Fruit fly (Drosophila melanogaster) whole organism, adult: ENCODE data around the gene Klp67A.

Source experiments
- CG14711 ChIP-seq: fragments of 200-800 bp; sonication (Bioruptor generic); optimal IDR thresholded peaks from 2 replicates; lab custom pipeline; 2018; ENCODE audit warnings: missing biosample characterization, mild to moderate bottlenecking, missing genetic modification characterization, moderate library complexity
- CG33017 ChIP-seq: fragments of 200-800 bp; sonication (Bioruptor generic); optimal IDR thresholded peaks from 2 replicates; lab custom pipeline; 2018; ENCODE audit warnings: missing biosample characterization, mild to moderate bottlenecking, missing genetic modification characterization, moderate library complexity
- CG7101 ChIP-seq: fragments of 200-800 bp; sonication (Bioruptor generic); optimal IDR thresholded peaks from 2 replicates; lab custom pipeline; 2018; ENCODE audit warnings: missing biosample characterization, mild to moderate bottlenecking, missing genetic modification characterization, moderate library complexity
- Crg-1 ChIP-seq: fragments of 200-800 bp; sonication (Bioruptor generic); optimal IDR thresholded peaks from 2 replicates; lab custom pipeline; 2016; ENCODE audit warnings: missing biosample characterization, missing genetic modification characterization
- Mnt ChIP-seq: fragments of 200-800 bp; sonication (Bioruptor generic); optimal IDR thresholded peaks from 2 replicates; lab custom pipeline; 2016; ENCODE audit warnings: missing biosample characterization, mild to moderate bottlenecking, missing genetic modification characterization
- cnc ChIP-seq, 2 experiments: fragments of >200 bp; optimal IDR thresholded peaks; 2 replicates each; lab custom pipeline; 2017
- kay ChIP-seq: fragments of 200-800 bp; sonication (Bioruptor generic); peaks from one replicate; lab custom pipeline; 2016; ENCODE audit warnings: missing biosample characterization, missing genetic modification characterization, borderline replicate concordance
- ovo ChIP-seq: fragments of 200-800 bp; sonication (Bioruptor generic); optimal IDR thresholded peaks from 2 replicates; lab custom pipeline; 2016; ENCODE audit warnings: missing biosample characterization, missing genetic modification characterization
- tj ChIP-seq: fragments of 200-800 bp; sonication (Bioruptor generic); optimal IDR thresholded peaks from 3 replicates; lab custom pipeline; 2017; ENCODE audit warnings: missing biosample characterization, mild to moderate bottlenecking, missing genetic modification characterization, moderate library complexity
- toe ChIP-seq: fragments of 200-800 bp; sonication (Bioruptor generic); optimal IDR thresholded peaks from 2 replicates; lab custom pipeline; 2016; ENCODE audit warnings: missing biosample characterization, missing genetic modification characterization

DNA sequence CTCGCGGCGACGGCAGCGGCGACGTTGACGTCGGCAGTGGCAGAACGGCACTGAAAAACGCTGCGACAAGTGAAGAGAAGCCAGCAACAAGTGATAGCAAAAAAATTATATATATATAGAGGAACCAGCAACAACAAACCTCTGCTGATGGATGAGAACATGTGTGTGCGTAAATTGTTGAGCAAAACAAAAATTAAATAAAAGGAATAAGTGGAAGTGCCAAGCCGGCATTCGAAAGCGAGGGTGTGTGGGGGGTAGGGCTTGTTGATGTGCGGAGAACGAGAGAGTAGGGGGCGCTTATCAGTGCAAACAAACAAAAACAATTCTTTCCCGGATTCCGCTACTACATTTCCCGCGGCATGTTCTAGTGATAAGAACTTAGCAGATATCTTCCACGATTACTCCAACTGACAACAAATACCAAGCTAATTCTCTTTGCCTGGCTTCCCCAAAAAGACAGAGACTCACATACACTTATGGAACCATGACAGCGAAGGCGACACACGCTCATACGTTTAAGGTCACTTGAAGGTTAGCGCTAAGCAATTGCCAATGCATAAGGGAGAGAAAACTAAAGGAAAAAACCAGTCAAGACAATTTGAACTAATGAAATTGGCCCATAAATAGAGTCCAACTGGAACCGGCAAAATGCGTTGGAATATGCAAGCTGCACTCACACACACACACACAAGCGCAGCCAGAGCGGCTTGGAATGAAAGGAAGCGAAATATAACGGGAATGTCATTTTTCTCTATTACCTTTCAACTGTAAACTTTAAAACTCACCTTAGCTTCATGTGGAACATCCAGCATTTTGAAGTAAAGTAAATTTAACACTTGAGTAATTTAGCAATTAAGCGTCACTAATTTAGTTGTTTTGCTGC lies 8.8 kb downstream of the Klp67A start:
- no peak for TF ChIP-seq Crg-1 (GFP tag; lab: Kevin White, UChicago)
- TF ChIP-seq Mnt (GFP tag; lab: Kevin White, UChicago): peak; percentile 76
- peak; percentile 76 for TF ChIP-seq tj (GFP tag; lab: Kevin White, UChicago)
- TF ChIP-seq ovo (GFP tag; lab: Kevin White, UChicago): peak; percentile 92
- TF ChIP-seq CG14711 (tag; lab: Kevin White, UChicago): no peak
- TF ChIP-seq CG7101: no peak
- TF ChIP-seq CG33017 (tag; lab: Kevin White, UChicago): no peak
- TF ChIP-seq kay: no peak
- no peak for TF ChIP-seq toe
- TF ChIP-seq cnc (optimal IDR thresholded peaks at IDR 0.05; lab: Kevin White, UChicago): no peak
